Worm (Caenorhabditis elegans) whole organism, mixed stage, embryonic: Measurements from ENCODE around the gene C25H3.1.

Experiments
- M03D4.4 ChIP-seq: sonication (generic microtip); optimal IDR thresholded peaks from 2 replicates; lab custom pipeline; 2017; ENCODE audit warnings: mild to moderate bottlenecking, missing genetic modification characterization, missing compliant biosample characterization
- bed-3 ChIP-seq: fragments of 200-800 bp; sonication (Bioruptor generic); optimal IDR thresholded peaks from 3 replicates; lab custom pipeline; 2018; ENCODE audit warnings: mild to moderate bottlenecking, missing genetic modification characterization, moderate library complexity, missing compliant biosample characterization
- blmp-1 ChIP-seq: fragments of 150-350 bp; optimal IDR thresholded peaks from 2 replicates; lab custom pipeline; 2014; ENCODE audit warnings: missing biosample characterization, missing genetic modification characterization
- ceh-39 ChIP-seq: fragments of 150-350 bp; optimal IDR thresholded peaks from 2 replicates; lab custom pipeline; 2014; ENCODE audit warnings: missing biosample characterization, missing genetic modification characterization
- ceh-43 ChIP-seq: fragments of 200-800 bp; sonication (Bioruptor generic); optimal IDR thresholded peaks from 2 replicates; lab custom pipeline; 2018; ENCODE audit warnings: mild to moderate bottlenecking, missing genetic modification characterization, moderate library complexity, missing compliant biosample characterization
- ces-1 ChIP-seq: fragments of 150-350 bp; optimal IDR thresholded peaks from 2 replicates; lab custom pipeline; 2014; ENCODE audit warnings: missing biosample characterization, missing genetic modification reagents, missing genetic modification characterization
- elt-1 ChIP-seq: sonication (generic microtip); optimal IDR thresholded peaks from 2 replicates; lab custom pipeline; 2017; ENCODE audit warnings: missing genetic modification characterization, mild to moderate bottlenecking, missing compliant biosample characterization, antibody characterized with exemption, moderate library complexity, borderline replicate concordance; ENCODE audit not compliant: insufficient read depth
- elt-3 ChIP-seq: fragments of 150-350 bp; optimal IDR thresholded peaks from 2 replicates; lab custom pipeline; 2014; ENCODE audit warnings: missing biosample characterization, missing genetic modification characterization
- flh-1 ChIP-seq: fragments of 200-800 bp; sonication (Bioruptor generic); optimal IDR thresholded peaks from 2 replicates; lab custom pipeline; 2018; ENCODE audit warnings: mild to moderate bottlenecking, missing genetic modification characterization, moderate library complexity, missing compliant biosample characterization
- ham-2 ChIP-seq: fragments of 200-800 bp; sonication (Bioruptor generic); optimal IDR thresholded peaks from 2 replicates; lab custom pipeline; 2018; ENCODE audit warnings: mild to moderate bottlenecking, missing genetic modification characterization, missing compliant biosample characterization
- hlh-1 ChIP-seq: fragments of 150-350 bp; optimal IDR thresholded peaks from 2 replicates; lab custom pipeline; 2014; ENCODE audit warnings: missing biosample characterization, missing genetic modification reagents, missing genetic modification characterization
- lin-13 ChIP-seq: fragments of 150-350 bp; optimal IDR thresholded peaks from 2 replicates; lab custom pipeline; 2014; ENCODE audit warnings: missing biosample characterization, missing genetic modification characterization
- lin-32 ChIP-seq: fragments of 200-800 bp; sonication (Bioruptor generic); optimal IDR thresholded peaks from 2 replicates; lab custom pipeline; 2018; ENCODE audit warnings: mild to moderate bottlenecking, missing genetic modification characterization, missing compliant biosample characterization
- lsy-2 ChIP-seq: fragments of 150-350 bp; optimal IDR thresholded peaks from 2 replicates; lab custom pipeline; 2014; ENCODE audit warnings: missing biosample characterization, missing genetic modification characterization
- mep-1 ChIP-seq: fragments of 150-350 bp; optimal IDR thresholded peaks from 2 replicates; lab custom pipeline; 2017; ENCODE audit warnings: missing biosample characterization, missing genetic modification reagents, missing genetic modification characterization, inconsistent platforms
- mls-2 ChIP-seq: sonication (generic microtip); optimal IDR thresholded peaks from 2 replicates; lab custom pipeline; 2016; ENCODE audit warnings: mild to moderate bottlenecking, missing genetic modification characterization, moderate library complexity, missing compliant biosample characterization
- nhr-12 ChIP-seq: fragments of 150-350 bp; optimal IDR thresholded peaks from 2 replicates; lab custom pipeline; 2014; ENCODE audit warnings: missing biosample characterization, missing genetic modification characterization
- nhr-2 ChIP-seq: fragments of 150-350 bp; optimal IDR thresholded peaks from 2 replicates; lab custom pipeline; 2014; ENCODE audit warnings: missing biosample characterization, missing genetic modification characterization
- nhr-237 ChIP-seq: fragments of 150-350 bp; optimal IDR thresholded peaks from 2 replicates; lab custom pipeline; 2014; ENCODE audit warnings: missing biosample characterization, missing genetic modification characterization
- nhr-28 ChIP-seq: fragments of 150-350 bp; optimal IDR thresholded peaks from 2 replicates; lab custom pipeline; 2014; ENCODE audit warnings: missing biosample characterization, missing genetic modification characterization
- nhr-76 ChIP-seq: sonication (generic microtip); optimal IDR thresholded peaks from 2 replicates; lab custom pipeline; 2017; ENCODE audit warnings: missing biosample characterization, missing genetic modification characterization
- sem-2 ChIP-seq: fragments of 200-800 bp; sonication (Bioruptor generic); optimal IDR thresholded peaks from 2 replicates; lab custom pipeline; 2018; ENCODE audit warnings: mild to moderate bottlenecking, missing genetic modification characterization, missing compliant biosample characterization
- snpc-4 ChIP-seq: fragments of 150-350 bp; optimal IDR thresholded peaks from 2 replicates; lab custom pipeline; 2014; ENCODE audit warnings: missing biosample characterization, missing genetic modification characterization
- sptf-1 ChIP-seq: sonication (generic microtip); optimal IDR thresholded peaks from 2 replicates; lab custom pipeline; 2017; ENCODE audit warnings: mild to moderate bottlenecking, missing genetic modification characterization, moderate library complexity, missing compliant biosample characterization
- tbx-8 ChIP-seq: fragments of 200-800 bp; sonication (Bioruptor generic); optimal IDR thresholded peaks from 2 replicates; lab custom pipeline; 2018; ENCODE audit warnings: mild to moderate bottlenecking, missing genetic modification characterization, moderate library complexity, missing compliant biosample characterization
- unc-120 ChIP-seq: sonication (generic microtip); optimal IDR thresholded peaks from 2 replicates; lab custom pipeline; 2017; ENCODE audit warnings: missing genetic modification characterization, missing compliant biosample characterization; ENCODE audit not compliant: poor library complexity, severe bottlenecking
- unc-39 ChIP-seq: fragments of 150-350 bp; optimal IDR thresholded peaks from 2 replicates; lab custom pipeline; 2014; ENCODE audit warnings: missing biosample characterization, missing genetic modification characterization
- unc-62 ChIP-seq: fragments of 150-350 bp; optimal IDR thresholded peaks from 2 replicates; lab custom pipeline; 2014; ENCODE audit warnings: missing biosample characterization, missing genetic modification reagents, missing genetic modification characterization
- zip-8 ChIP-seq: fragments of 150-350 bp; optimal IDR thresholded peaks from 2 replicates; lab custom pipeline; 2014; ENCODE audit warnings: missing biosample characterization, missing genetic modification characterization
- ztf-11 ChIP-seq: fragments of 150-350 bp; optimal IDR thresholded peaks from 2 replicates; lab custom pipeline; 2014; ENCODE audit warnings: missing biosample characterization, missing genetic modification characterization

C25H3.1 gene

DNA sequence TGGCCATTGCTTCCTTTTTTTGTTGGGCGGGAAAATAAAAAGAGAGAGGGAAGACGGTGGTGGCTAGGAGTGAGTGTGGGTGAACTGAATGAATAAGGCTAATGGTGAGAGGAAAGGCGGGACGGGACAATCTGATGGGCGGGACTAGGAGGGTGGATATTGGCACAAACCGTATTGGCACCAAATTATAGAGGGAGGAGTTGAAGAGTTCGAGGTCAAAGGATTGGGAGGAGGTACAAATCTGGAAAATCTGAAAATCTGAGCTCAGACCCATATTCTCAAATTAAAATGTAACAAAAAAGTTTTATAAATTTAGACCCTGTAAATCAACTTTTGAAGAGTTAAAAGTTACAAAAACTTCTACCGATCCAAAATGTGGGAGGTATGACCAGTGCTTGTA, 39.9 kb downstream of the C25H3.1 start, which contains the start of gene hlh-14:
Gene hlh-14 (minus strand): TSS at position 101 of the 400 bp plus-strand sequence.
- TF ChIP-seq unc-39 (tag; lab: Kevin White, UChicago) (no peak), unc-120 (tag; lab: Kevin White, UChicago) (no peak), unc-62 (GFP tag; lab: Kevin White, UChicago) (no peak), mls-2 (tag; lab: Kevin White, UChicago) (no peak), nhr-28 (tag; lab: Kevin White, UChicago) (no peak), sem-2 (GFP tag; lab: Kevin White, UChicago) (no peak), blmp-1 (tag; lab: Kevin White, UChicago) (no peak), sptf-1 (tag; lab: Kevin White, UChicago) (no peak)

DNA sequence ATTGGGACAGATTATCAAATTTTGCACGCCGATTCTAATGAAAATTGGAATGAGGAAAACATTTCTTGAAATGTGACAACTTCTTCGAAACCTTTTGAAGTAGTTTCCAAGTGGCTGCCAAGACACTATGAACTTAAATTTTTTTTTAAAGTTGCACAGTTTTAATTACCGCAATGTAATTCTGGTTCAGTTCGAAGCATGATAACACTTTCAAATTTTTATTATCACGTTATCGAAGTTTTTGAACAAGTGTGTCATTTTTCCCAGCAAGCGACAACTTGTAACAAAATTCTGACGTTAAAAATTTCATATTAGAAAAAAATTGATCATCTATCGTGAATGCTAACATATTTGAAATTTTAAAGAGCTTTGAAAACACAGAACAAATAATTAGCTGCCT, 43.9 kb downstream of the C25H3.1 start:
- TF ChIP-seq tbx-8 (GFP tag; lab: Kevin White, UChicago), result no peak
- no peak for TF ChIP-seq flh-1 (GFP tag; lab: Kevin White, UChicago)
- no peak for TF ChIP-seq nhr-12
- TF ChIP-seq snpc-4, result no peak
- TF ChIP-seq nhr-237 (tag; lab: Kevin White, UChicago), result no peak
- TF ChIP-seq M03D4.4 (tag; lab: Kevin White, UChicago), result no peak
- no peak for TF ChIP-seq nhr-76 (tag; lab: Kevin White, UChicago)
- TF ChIP-seq mls-2 (tag; lab: Kevin White, UChicago), result no peak
- no peak for TF ChIP-seq lin-13 (tag; lab: Kevin White, UChicago)
- no peak for TF ChIP-seq bed-3
- no peak for TF ChIP-seq ces-1 (GFP tag; lab: Kevin White, UChicago)
- no peak for TF ChIP-seq elt-1 (tag; lab: Kevin White, UChicago)
- TF ChIP-seq nhr-2 (tag; lab: Kevin White, UChicago), result no peak
- TF ChIP-seq ceh-39, result no peak
- TF ChIP-seq lsy-2 (tag; lab: Kevin White, UChicago), result no peak

DNA sequence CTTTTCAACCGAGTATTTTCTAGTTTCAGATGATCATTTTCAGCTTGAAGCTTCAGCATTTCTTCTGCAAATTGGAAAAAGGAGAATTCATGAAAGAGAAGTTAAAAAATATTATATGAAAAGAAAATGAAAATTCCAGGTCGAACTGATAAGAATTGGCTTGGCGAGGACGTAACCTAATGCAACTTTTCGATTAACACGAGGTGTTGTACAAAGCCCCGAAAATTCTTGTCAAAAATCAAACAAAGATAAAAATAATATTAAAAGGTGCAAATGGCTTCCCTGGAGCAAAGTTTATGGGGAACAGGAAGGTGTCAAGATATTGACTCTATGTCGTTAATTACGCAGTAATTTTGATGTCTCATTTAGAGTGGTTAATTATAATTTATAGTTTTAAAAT, 45.5 kb downstream of the C25H3.1 start:
- TF ChIP-seq M03D4.4 (tag; lab: Kevin White, UChicago), result no peak
- TF ChIP-seq unc-120 (tag; lab: Kevin White, UChicago), result no peak
- no peak for TF ChIP-seq nhr-76 (tag; lab: Kevin White, UChicago)
- TF ChIP-seq tbx-8 (GFP tag; lab: Kevin White, UChicago), result no peak
- TF ChIP-seq zip-8 (tag; lab: Kevin White, UChicago), result no peak
- no peak for TF ChIP-seq lsy-2 (tag; lab: Kevin White, UChicago)
- TF ChIP-seq elt-1 (tag; lab: Kevin White, UChicago), result no peak
- TF ChIP-seq nhr-2 (tag; lab: Kevin White, UChicago), result no peak
- no peak for TF ChIP-seq unc-62 (GFP tag; lab: Kevin White, UChicago)
- TF ChIP-seq ceh-39, result no peak
- no peak for TF ChIP-seq ham-2
- no peak for TF ChIP-seq sem-2 (GFP tag; lab: Kevin White, UChicago)
- TF ChIP-seq lin-13 (tag; lab: Kevin White, UChicago), result no peak
- TF ChIP-seq lin-32 (GFP tag; lab: Kevin White, UChicago), result no peak
- no peak for TF ChIP-seq elt-3
- no peak for TF ChIP-seq hlh-1
- no peak for TF ChIP-seq mep-1 (tag; lab: Kevin White, UChicago)
- no peak for TF ChIP-seq nhr-12
- TF ChIP-seq nhr-28 (tag; lab: Kevin White, UChicago), result no peak
- TF ChIP-seq, all 35 proteins: peak for 0

DNA sequence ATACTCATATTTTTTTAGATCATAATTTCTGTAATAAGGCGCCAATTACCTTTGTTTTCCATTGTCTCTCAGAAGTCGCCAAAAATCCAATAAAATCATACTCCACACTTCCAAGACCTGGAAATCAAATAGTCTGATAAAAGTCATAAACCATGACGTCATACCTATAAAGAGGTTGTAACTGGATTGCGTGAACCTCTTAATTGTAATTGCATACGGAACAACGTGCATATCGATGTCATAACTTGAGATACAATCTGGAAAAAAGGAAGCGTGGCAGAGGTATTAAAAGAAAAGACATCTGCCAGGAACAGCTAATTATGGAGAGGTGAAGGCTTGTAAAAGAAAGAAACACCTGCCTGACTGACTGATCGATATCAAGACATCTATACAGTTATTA, 46.2 kb downstream of the C25H3.1 start, which contains the start of gene F10C1.9:
Gene F10C1.9 (minus strand): TSS at position 197 of the 400 bp plus-strand sequence.
- TF ChIP-seq zip-8 (tag; lab: Kevin White, UChicago), result peak; percentile 95
- TF ChIP-seq nhr-2 (tag; lab: Kevin White, UChicago), result peak; percentile 88
- no peak for TF ChIP-seq mep-1 (tag; lab: Kevin White, UChicago)

DNA sequence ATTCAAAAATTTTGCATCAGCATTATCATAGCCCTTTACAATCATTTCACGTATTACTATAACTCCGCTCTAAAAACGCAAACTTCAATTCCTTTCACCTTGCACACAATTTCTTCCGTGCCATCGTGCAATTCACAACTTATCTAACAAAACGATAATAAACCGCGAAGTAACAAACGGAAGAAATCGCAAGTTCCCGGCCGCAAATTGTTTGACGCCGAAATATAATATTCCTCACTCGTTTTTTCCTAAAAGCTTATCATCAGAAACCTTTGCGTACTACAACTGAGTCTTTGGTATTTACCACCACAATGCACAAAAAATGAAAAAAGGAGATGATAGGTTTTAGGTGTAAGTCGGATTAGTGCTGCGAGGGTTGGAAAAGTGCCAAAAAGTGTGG, 48.4 kb downstream of the C25H3.1 start:
- TF ChIP-seq blmp-1 (tag; lab: Kevin White, UChicago) (no peak), flh-1 (GFP tag; lab: Kevin White, UChicago) (no peak), ces-1 (GFP tag; lab: Kevin White, UChicago) (no peak), M03D4.4 (tag; lab: Kevin White, UChicago) (no peak), nhr-28 (tag; lab: Kevin White, UChicago) (no peak), ceh-43 (GFP tag; lab: Kevin White, UChicago) (no peak), mls-2 (tag; lab: Kevin White, UChicago) (no peak), zip-8 (tag; lab: Kevin White, UChicago) (no peak), elt-3 (no peak), sem-2 (GFP tag; lab: Kevin White, UChicago) (no peak), nhr-12 (no peak), ztf-11 (tag; lab: Kevin White, UChicago) (no peak)
